Worm (Caenorhabditis elegans): ENCODE results near the gene W06G6.11.
"Not testable (repeated sequence)": the region's sequence is repeated elsewhere in the genome, so short reads cannot be mapped to it uniquely, and the experiment has no call there.

W06G6.11 gene

ce11 chrV:16666647-16667046 is 17.5 kb upstream of the W06G6.11 start, which contains the start of gene F14F8.14:
Gene F14F8.14, minus strand, starts transcription at chrV:16666747.
- TF ChIP-seq unc-62 (GFP tag; optimal IDR thresholded peaks at IDR 0.05), result no peak

- TF ChIP-seq unc-62 (GFP tag; optimal IDR thresholded peaks at IDR 0.05), result not testable (repeated sequence)
Measured at ce11 chrV:16660816-16661215, 11.7 kb upstream of the W06G6.11 start, which contains the start of gene Y70C5B.2. Gene Y70C5B.2, minus strand, starts transcription at chrV:16660916.

ce11 chrV:16654242-16654641 is 5.1 kb upstream of the W06G6.11 start, which contains the start of gene W06G6.15:
Gene W06G6.15, plus strand, starts transcription at chrV:16654542.
- TF ChIP-seq unc-62 (GFP tag; optimal IDR thresholded peaks at IDR 0.05), result not testable (repeated sequence)

DNA sequence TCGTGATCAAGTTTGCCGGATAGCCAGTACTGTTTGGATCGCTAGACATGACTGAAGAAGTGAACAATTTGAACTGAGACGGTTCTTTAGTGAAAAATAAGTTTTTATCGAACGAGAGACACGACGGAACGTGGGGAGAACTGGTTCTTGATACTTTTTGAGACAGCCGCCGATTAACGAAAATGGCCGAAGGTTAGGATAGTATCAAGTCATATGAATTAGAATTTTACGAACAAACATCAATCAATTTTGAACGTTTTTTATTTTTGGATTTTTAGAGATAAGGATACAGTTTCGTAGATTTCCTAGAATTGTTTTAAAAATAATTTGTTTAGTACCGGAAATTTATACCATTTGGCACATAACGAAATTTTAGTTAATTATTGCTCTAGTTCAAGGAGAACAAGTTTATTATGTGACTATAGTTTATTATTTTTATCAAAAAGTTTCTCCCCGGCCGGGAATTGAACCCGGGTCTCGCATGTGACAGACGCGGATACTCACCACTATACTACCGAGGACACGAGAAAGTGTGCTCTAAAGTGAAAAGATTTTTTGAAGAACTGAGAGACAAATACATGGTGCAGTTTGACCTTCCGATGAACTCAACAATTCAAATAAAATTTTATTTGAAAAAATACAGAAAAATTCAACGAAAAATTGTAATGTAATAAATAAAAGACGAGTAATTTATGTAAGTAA is 632 bp downstream of the W06G6.11 start, which contains the start of gene W06G6.20:
TSS of gene W06G6.20 (minus strand) at position 51 of the 702 bp plus-strand sequence.
- TF ChIP-seq unc-62 (GFP tag; optimal IDR thresholded peaks at IDR 0.05), result no peak

ce11 chrV:16647093-16647492 is 2.0 kb downstream of the W06G6.11 start, which contains the start of gene W06G6.10:
Gene W06G6.10, minus strand, starts transcription at chrV:16647193.
- no peak for TF ChIP-seq unc-62 (GFP tag; optimal IDR thresholded peaks at IDR 0.05)

DNA sequence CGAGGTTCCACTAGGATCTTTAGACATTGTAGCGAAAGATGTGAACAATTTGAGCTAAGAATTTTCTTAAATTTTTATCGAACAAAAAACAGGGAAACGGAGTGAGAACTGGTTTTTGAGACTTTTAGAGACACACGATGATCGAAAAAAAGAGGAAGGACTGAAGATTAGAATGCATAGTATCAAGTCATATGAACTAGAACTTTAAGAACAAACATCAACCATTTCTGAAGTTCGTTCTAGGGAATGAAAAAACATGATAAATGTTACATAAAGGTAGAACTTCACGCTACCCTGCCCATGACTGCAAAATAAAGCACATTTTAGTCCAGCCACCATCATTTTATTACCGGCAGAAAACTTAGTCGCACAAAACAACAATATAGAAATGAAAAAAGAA is 2.7 kb downstream of the W06G6.11 start, which contains the start of gene W06G6.9:
TSS of gene W06G6.9 (minus strand) at position 101 of the 400 bp plus-strand sequence.
- TF ChIP-seq unc-62 (GFP tag; optimal IDR thresholded peaks at IDR 0.05), result no peak

DNA sequence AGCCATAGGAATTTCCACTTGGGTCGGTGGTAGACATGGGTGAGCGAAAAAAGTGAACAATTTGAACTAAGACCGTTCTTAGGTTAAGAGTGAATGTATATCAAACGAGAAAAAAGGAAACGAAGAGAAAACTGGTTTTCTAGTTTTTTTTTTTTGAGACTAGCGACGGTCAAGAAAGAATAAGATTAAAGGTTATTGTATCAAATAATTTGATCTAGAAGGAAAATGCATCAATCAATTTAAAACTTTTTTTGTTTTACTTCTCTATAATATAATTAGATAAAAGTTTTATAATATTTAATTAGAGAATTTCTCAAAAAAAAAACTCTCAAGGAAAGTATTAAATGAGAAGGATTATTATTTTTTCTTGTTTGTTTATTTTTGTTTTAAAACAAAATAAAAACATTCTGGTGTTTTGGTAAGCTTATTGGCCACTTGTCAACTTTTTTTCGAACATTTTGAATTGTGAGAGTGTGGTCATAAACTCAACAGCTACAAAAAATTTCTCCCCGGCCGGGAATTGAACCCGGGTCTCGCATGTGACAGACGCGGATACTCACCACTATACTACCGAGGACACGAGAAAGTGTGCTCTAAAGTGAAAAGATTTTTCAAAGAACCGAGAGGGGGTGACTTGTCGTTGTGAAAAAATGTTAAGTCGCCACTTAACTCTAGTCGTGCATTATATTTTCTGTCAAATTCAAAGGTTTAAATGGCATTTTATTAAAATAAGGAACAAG is 3.7 kb downstream of the W06G6.11 start, which contains the start of gene W06G6.17:
TSS of gene W06G6.17 (minus strand) at position 51 of the 740 bp plus-strand sequence.
- TF ChIP-seq unc-62 (GFP tag; optimal IDR thresholded peaks at IDR 0.05), result no peak

- TF ChIP-seq unc-62 (GFP tag; optimal IDR thresholded peaks at IDR 0.05), result no peak
Measured at ce11 chrV:16643558-16643957, 5.5 kb downstream of the W06G6.11 start, which contains the start of gene srw-77. Gene srw-77, minus strand, starts transcription at chrV:16643658.

- no peak for TF ChIP-seq unc-62 (GFP tag; optimal IDR thresholded peaks at IDR 0.05)
Measured at ce11 chrV:16640366-16640765, 8.7 kb downstream of the W06G6.11 start.

- TF ChIP-seq unc-62 (GFP tag; optimal IDR thresholded peaks at IDR 0.05), result no peak
Measured at ce11 chrV:16638204-16638603, 10.9 kb downstream of the W06G6.11 start, which contains the start of gene srw-76. Gene srw-76, minus strand, starts transcription at chrV:16638304.

DNA sequence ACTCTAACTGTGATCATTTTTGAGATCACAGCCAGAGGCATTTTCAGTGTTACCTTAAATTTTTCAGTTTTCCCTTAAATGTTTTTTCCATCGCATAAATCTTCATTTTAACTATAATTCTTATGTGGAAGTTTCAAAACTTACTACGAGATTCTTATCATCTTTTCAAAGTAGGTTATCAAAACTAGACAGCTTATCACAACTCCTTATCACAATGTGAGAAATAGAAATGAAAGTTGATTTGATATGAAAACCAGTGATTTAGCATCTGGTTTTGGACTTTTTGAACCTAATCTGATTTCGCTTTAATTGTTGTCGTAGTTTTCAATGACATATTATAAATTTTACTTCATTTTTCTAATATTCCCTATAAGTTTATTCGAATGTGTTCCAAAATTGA is 13.2 kb downstream of the W06G6.11 start, which contains the start of gene mltn-11:
TSS of gene mltn-11 (plus strand) at position 276 of the 400 bp plus-strand sequence.
- TF ChIP-seq unc-62 (GFP tag; optimal IDR thresholded peaks at IDR 0.05), result no peak

DNA sequence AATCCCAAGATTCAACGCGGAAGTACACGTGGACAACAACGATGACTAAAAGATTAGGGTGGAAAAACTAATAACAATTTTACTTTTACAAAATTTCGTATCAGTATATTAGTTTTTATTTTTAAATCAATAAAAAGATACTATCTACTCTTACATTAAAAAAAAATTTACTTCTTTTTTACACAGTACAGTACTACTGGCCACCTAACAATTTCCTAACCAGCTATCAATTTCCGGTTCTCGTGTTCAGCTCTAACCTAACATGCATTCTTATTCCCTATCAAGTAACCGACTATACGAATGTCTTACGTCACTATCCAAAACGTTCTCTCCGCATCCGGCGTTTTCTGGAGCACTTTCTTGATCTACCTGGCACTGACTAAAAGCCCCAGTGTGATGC is 19.5 kb downstream of the W06G6.11 start, which contains the start of gene srd-21:
TSS of gene srd-21 (plus strand) at position 301 of the 400 bp plus-strand sequence.
- no peak for TF ChIP-seq unc-62 (GFP tag; optimal IDR thresholded peaks at IDR 0.05)

DNA sequence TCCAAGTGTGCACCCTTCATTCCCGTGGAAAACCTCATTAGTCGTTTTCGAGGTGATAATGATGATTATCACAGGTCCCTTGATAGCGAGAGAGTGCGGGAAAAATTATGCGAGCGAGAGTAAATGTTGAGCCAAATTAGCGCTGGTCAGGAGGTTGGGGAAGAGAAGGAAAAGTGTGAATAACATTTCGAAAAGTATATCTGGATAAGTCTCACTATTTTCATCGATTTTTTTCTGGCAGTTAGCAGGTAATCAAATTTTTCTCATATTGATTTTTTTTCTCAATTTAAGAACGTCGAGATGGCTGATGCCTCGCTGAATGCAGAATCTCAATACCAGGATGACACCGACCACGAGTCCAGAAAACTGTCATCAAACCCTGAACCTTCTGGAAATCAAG is 20.1 kb downstream of the W06G6.11 start, which contains the start of gene W06G6.2:
TSS of gene W06G6.2 (plus strand) at position 301 of the 400 bp plus-strand sequence.
- TF ChIP-seq unc-62 (GFP tag; optimal IDR thresholded peaks at IDR 0.05), result no peak

- no peak for TF ChIP-seq unc-62 (GFP tag; optimal IDR thresholded peaks at IDR 0.05)
Measured at ce11 chrV:16627962-16628361, 21.1 kb downstream of the W06G6.11 start, which contains the start of gene oac-53. Gene oac-53, minus strand, starts transcription at chrV:16627970.

- no peak for TF ChIP-seq unc-62 (GFP tag; optimal IDR thresholded peaks at IDR 0.05)
Measured at ce11 chrV:16622754-16623261, 26.3 kb downstream of the W06G6.11 start, which contains the start of gene Y70C5A.2. Gene Y70C5A.2, minus strand, starts transcription at chrV:16623211.

ce11 chrV:16621894-16622293 is 27.2 kb downstream of the W06G6.11 start:
- TF ChIP-seq unc-62 (GFP tag; optimal IDR thresholded peaks at IDR 0.05), result no peak

Data from whole organism, dauer.